Worm (Caenorhabditis elegans) whole organism, young adult: ENCODE data around the gene B0244.16.

Experiments used
- B0336.3 ChIP-seq: fragments of 200-800 bp; sonication (Bioruptor generic); IDR thresholded peaks from 2 replicates; pipeline ENCODE4 v1.3.6; 2022; ENCODE audit warnings: missing genetic modification characterization, missing compliant biosample characterization
- F23B12.7 ChIP-seq: sonication (generic microtip); optimal IDR thresholded peaks from 2 replicates; lab custom pipeline; 2017; ENCODE audit warnings: missing genetic modification characterization, mild to moderate bottlenecking, missing compliant biosample characterization, antibody characterized with exemption, moderate library complexity; ENCODE audit not compliant: insufficient read depth
- F49E8.2 ChIP-seq: sonication (generic microtip); optimal IDR thresholded peaks from 3 replicates; lab custom pipeline; 2017; ENCODE audit warnings: missing genetic modification characterization, mild to moderate bottlenecking, missing compliant biosample characterization, antibody characterized with exemption, moderate library complexity; ENCODE audit not compliant: insufficient read depth
- F52B5.7 ChIP-seq: sonication (generic microtip); optimal IDR thresholded peaks from 2 replicates; lab custom pipeline; 2016; ENCODE audit warnings: mild to moderate bottlenecking, missing genetic modification characterization, missing compliant biosample characterization
- F55B11.4 ChIP-seq: sonication (generic microtip); optimal IDR thresholded peaks from 2 replicates; lab custom pipeline; 2016; ENCODE audit warnings: missing compliant biosample characterization, missing genetic modification characterization, borderline replicate concordance; ENCODE audit not compliant: insufficient read depth
- F57C9.4 ChIP-seq: sonication (generic microtip); optimal IDR thresholded peaks from 2 replicates; lab custom pipeline; 2017; ENCODE audit warnings: mild to moderate bottlenecking, missing genetic modification characterization, missing compliant biosample characterization
- T07F8.4 ChIP-seq: sonication (generic microtip); optimal IDR thresholded peaks from 2 replicates; lab custom pipeline; 2016; ENCODE audit warnings: mild to moderate bottlenecking, missing genetic modification characterization, moderate library complexity, missing compliant biosample characterization
- ama-1 ChIP-seq, 3 experiments: fragments of 150-350 bp in 1 of 3; sonication (generic microtip) in 2 of 3; optimal IDR thresholded peaks; 2 replicates each; lab custom pipeline; 2014 to 2018; ENCODE audit warnings: missing biosample characterization in 2 of 3, missing genetic modification characterization in 2 of 3, missing genetic modification reagents in 2 of 3
- attf-5 ChIP-seq: fragments of 200-800 bp; sonication (Bioruptor generic); optimal IDR thresholded peaks from 2 replicates; lab custom pipeline; 2018; ENCODE audit warnings: mild to moderate bottlenecking, missing genetic modification characterization, missing compliant biosample characterization
- ceh-79 ChIP-seq: sonication (generic microtip); optimal IDR thresholded peaks from 2 replicates; lab custom pipeline; 2017; ENCODE audit warnings: mild to moderate bottlenecking, missing genetic modification characterization, missing compliant biosample characterization
- dox-1 ChIP-seq: fragments of 200-800 bp; sonication (Bioruptor generic); IDR thresholded peaks from 2 replicates; pipeline ENCODE4 v1.3.6; 2022; ENCODE audit warnings: missing genetic modification reagents, missing genetic modification characterization, missing compliant biosample characterization
- dpl-1 ChIP-seq: fragments of 150-350 bp; optimal IDR thresholded peaks from 2 replicates; lab custom pipeline; 2014; ENCODE audit warnings: missing biosample characterization, missing genetic modification reagents, missing genetic modification characterization
- efl-1 ChIP-seq: fragments of 150-350 bp; optimal IDR thresholded peaks from 2 replicates; lab custom pipeline; 2014; ENCODE audit warnings: missing biosample characterization, missing genetic modification reagents, missing genetic modification characterization
- egl-18 ChIP-seq: fragments of 200-800 bp; sonication (Bioruptor generic); IDR thresholded peaks from 2 replicates; pipeline ENCODE4 v1.3.6; 2022; ENCODE audit warnings: missing genetic modification reagents, missing genetic modification characterization, missing compliant biosample characterization
- egrh-3 ChIP-seq: fragments of 200-800 bp; sonication (Bioruptor generic); IDR thresholded peaks from 2 replicates; pipeline ENCODE4 v1.3.6; 2022; ENCODE audit warnings: missing genetic modification reagents, missing genetic modification characterization, missing compliant biosample characterization
- hlh-12 ChIP-seq: sonication (generic microtip); optimal IDR thresholded peaks from 2 replicates; lab custom pipeline; 2016; ENCODE audit warnings: missing genetic modification characterization, missing compliant biosample characterization
- hmg-1.2 ChIP-seq: fragments of 200-800 bp; sonication (Bioruptor generic); IDR thresholded peaks from 2 replicates; pipeline ENCODE4 v1.3.6; 2022; ENCODE audit warnings: missing genetic modification reagents, missing genetic modification characterization, missing compliant biosample characterization
- let-607 ChIP-seq, 2 experiments: fragments of 200-800 bp in 1 of 2; sonication (Bioruptor generic) in 1 of 2; sonication (generic microtip) in 1 of 2; optimal IDR thresholded peaks; 2 replicates each; lab custom pipeline; 2016 to 2018; ENCODE audit warnings: mild to moderate bottlenecking in 2 of 2, missing compliant biosample characterization in 2 of 2, missing genetic modification characterization in 2 of 2, moderate library complexity in 2 of 2, missing genotype in 1 of 2
- lin-35 ChIP-seq, 3 experiments: fragments of 150-350 bp in 2 of 3; sonication (generic microtip) in 1 of 3; optimal IDR thresholded peaks; 2 replicates each; lab custom pipeline; 2014 to 2018; ENCODE audit warnings: missing biosample characterization in 3 of 3, missing genetic modification characterization in 3 of 3, missing genetic modification reagents in 3 of 3
- lin-40 ChIP-seq: sonication (generic microtip); optimal IDR thresholded peaks from 2 replicates; lab custom pipeline; 2016; ENCODE audit warnings: missing genetic modification characterization, mild to moderate bottlenecking, missing compliant biosample characterization, missing genotype, missing genetic modification reagents
- madf-6 ChIP-seq: fragments of 200-800 bp; sonication (Bioruptor generic); IDR thresholded peaks from 2 replicates; pipeline ENCODE4 v1.3.6; 2022; ENCODE audit warnings: missing genetic modification reagents, missing genetic modification characterization, missing compliant biosample characterization
- nhr-120 ChIP-seq: fragments of 200-800 bp; sonication (Bioruptor generic); IDR thresholded peaks from 2 replicates; pipeline ENCODE4 v1.3.6; 2022; ENCODE audit warnings: missing genetic modification characterization, missing compliant biosample characterization
- nhr-80 ChIP-seq: sonication (generic microtip); optimal IDR thresholded peaks from 2 replicates; lab custom pipeline; 2016; ENCODE audit warnings: missing genetic modification characterization, missing compliant biosample characterization
- pha-4 ChIP-seq: fragments of 150-350 bp; sonication (generic microtip); optimal IDR thresholded peaks from 2 replicates; lab custom pipeline; 2014; ENCODE audit warnings: missing biosample characterization, missing genetic modification reagents, missing genetic modification characterization
- rcor-1 ChIP-seq: fragments of 200-800 bp; sonication (Bioruptor generic); IDR thresholded peaks from 2 replicates; pipeline ENCODE4 v1.3.6; 2022; ENCODE audit warnings: missing genetic modification reagents, missing genetic modification characterization, missing compliant biosample characterization
- rpc-1 ChIP-seq, 2 experiments: fragments of 150-350 bp in 1 of 2; sonication (generic microtip) in 1 of 2; optimal IDR thresholded peaks; 2 replicates each; lab custom pipeline; 2014 to 2018; ENCODE audit warnings: missing biosample characterization in 1 of 2, missing genetic modification characterization in 1 of 2, missing genetic modification reagents in 1 of 2, missing genotype in 1 of 2
- sdz-38 ChIP-seq: sonication (generic microtip); optimal IDR thresholded peaks from 2 replicates; lab custom pipeline; 2016; ENCODE audit warnings: missing genotype, missing genetic modification characterization, missing compliant biosample characterization
- sea-2 ChIP-seq: fragments of 200-800 bp; sonication (Bioruptor generic); IDR thresholded peaks from 2 replicates; pipeline ENCODE4 v1.3.6; 2022; ENCODE audit warnings: missing genetic modification characterization, missing compliant biosample characterization
- snpc-1.3 ChIP-seq: sonication (generic microtip); optimal IDR thresholded peaks from 2 replicates; lab custom pipeline; 2017; ENCODE audit warnings: missing genetic modification characterization, mild to moderate bottlenecking, missing compliant biosample characterization, antibody characterized with exemption, moderate library complexity, missing genotype, missing genetic modification reagents; ENCODE audit not compliant: insufficient read depth
- snpc-4 ChIP-seq, 5 experiments: fragments of 150-350 bp in 1 of 5; sonication (generic microtip) in 4 of 5; optimal IDR thresholded peaks; 2 replicates each; lab custom pipeline; 2014 to 2018; ENCODE audit warnings: missing genetic modification characterization in 5 of 5, missing biosample characterization in 3 of 5, antibody characterized with exemption in 2 of 5, mild to moderate bottlenecking in 2 of 5, missing compliant biosample characterization in 2 of 5, missing genotype in 2 of 5, moderate library complexity in 2 of 5, missing genetic modification reagents in 1 of 5
- somi-1 ChIP-seq: fragments of 200-800 bp; sonication (Bioruptor generic); optimal IDR thresholded peaks from 2 replicates; lab custom pipeline; 2018; ENCODE audit warnings: mild to moderate bottlenecking, missing genetic modification characterization, missing compliant biosample characterization
- tbp1 ChIP-seq: fragments of 200-800 bp; sonication (Bioruptor generic); optimal IDR thresholded peaks from 2 replicates; lab custom pipeline; 2018; ENCODE audit warnings: mild to moderate bottlenecking, missing genetic modification characterization, missing compliant biosample characterization
- zfh-2 ChIP-seq: fragments of 200-800 bp; sonication (Bioruptor generic); conservative IDR thresholded peaks from 2 replicates; pipeline ENCODE4 v1.3.6; 2022; ENCODE audit warnings: missing genetic modification reagents, missing genetic modification characterization, missing compliant biosample characterization
- ztf-22 ChIP-seq: fragments of 200-800 bp; sonication (Bioruptor generic); optimal IDR thresholded peaks from 2 replicates; lab custom pipeline; 2018; ENCODE audit warnings: mild to moderate bottlenecking, missing genetic modification characterization, moderate library complexity, missing compliant biosample characterization
- ztf-26 ChIP-seq: sonication (generic microtip); optimal IDR thresholded peaks from 2 replicates; lab custom pipeline; 2017; ENCODE audit warnings: missing genetic modification characterization, missing compliant biosample characterization
- ztf-3 ChIP-seq: fragments of 200-800 bp; sonication (Bioruptor generic); optimal IDR thresholded peaks from 2 replicates; lab custom pipeline; 2018; ENCODE audit warnings: mild to moderate bottlenecking, missing genetic modification characterization, missing compliant biosample characterization
- ztf-6 ChIP-seq: fragments of 200-800 bp; sonication (Bioruptor generic); IDR thresholded peaks from 2 replicates; pipeline ENCODE4 v1.3.6; 2022; ENCODE audit warnings: missing genetic modification reagents, missing genetic modification characterization, missing compliant biosample characterization

B0244.16 gene

DNA sequence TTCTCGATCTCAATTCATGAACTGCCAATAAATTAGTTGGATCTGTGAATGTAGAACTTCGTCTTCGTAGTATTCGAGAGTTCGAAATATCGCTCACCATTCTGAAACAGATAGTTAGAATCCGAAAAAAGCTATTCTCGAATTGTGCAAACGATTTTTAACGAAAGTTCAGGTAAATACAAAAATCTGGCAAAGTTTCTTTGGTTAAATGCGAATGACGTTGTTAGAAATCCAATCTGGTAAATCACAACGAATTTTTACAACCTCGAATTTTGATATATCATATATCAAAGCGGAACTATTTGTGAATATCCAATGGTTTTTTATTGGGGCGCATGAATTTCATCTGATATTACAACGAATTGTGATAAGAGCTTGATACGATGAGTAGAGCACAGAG is 31.5 kb upstream of the B0244.16 start, which contains the start of gene hpo-28:
Gene hpo-28 (minus strand): TSS at position 101 of the 400 bp plus-strand sequence.
- TF ChIP-seq nhr-80 (tag; lab: Kevin White, UChicago): no peak
- TF ChIP-seq hlh-12 (tag; lab: Kevin White, UChicago): no peak
- TF ChIP-seq F49E8.2 (tag; lab: Kevin White, UChicago): no peak
- TF ChIP-seq ceh-79: no peak
- no peak for TF ChIP-seq ztf-6 (GFP tag; lab: Robert Waterston, UW)
- TF ChIP-seq sea-2 (GFP tag; lab: Robert Waterston, UW): no peak
- TF ChIP-seq pha-4 (tag; lab: Kevin White, UChicago): no peak
- no peak for TF ChIP-seq snpc-1.3 (tag; lab: Kevin White, UChicago)
- no peak for TF ChIP-seq ztf-3 (GFP tag; lab: Kevin White, UChicago)
- no peak for TF ChIP-seq zfh-2 (GFP tag; lab: Robert Waterston, UW)
- no peak for TF ChIP-seq egl-18
- TF ChIP-seq lin-35 (GFP tag; optimal IDR thresholded peaks at IDR 0.05; lab: Kevin White, UChicago): no peak
- no peak for TF ChIP-seq dpl-1 (GFP tag; lab: Kevin White, UChicago)
- TF ChIP-seq rpc-1 (optimal IDR thresholded peaks at IDR 0.05; lab: Kevin White, UChicago): no peak
- TF ChIP-seq rpc-1 (tag; optimal IDR thresholded peaks at IDR 0.05; lab: Kevin White, UChicago): no peak
- no peak for TF ChIP-seq hmg-1.2 (GFP tag; lab: Robert Waterston, UW)
- TF ChIP-seq ztf-26: no peak
- TF ChIP-seq T07F8.4 (tag; lab: Kevin White, UChicago): no peak

ce11 chrIII:5710045-5710444 is 30.7 kb upstream of the B0244.16 start, which contains the start of gene B0336.12:
TSS of gene B0336.12 (minus strand) at chrIII:5710145.
- TF ChIP-seq ama-1 (optimal IDR thresholded peaks at IDR 0.05; lab: Kevin White, UChicago) (no peak), ama-1 (GFP tag; optimal IDR thresholded peaks at IDR 0.05; lab: Kevin White, UChicago) (no peak), let-607 (tag; optimal IDR thresholded peaks at IDR 0.05; lab: Kevin White, UChicago) (no peak), F23B12.7 (tag; lab: Kevin White, UChicago) (no peak), pha-4 (tag; lab: Kevin White, UChicago) (no peak), ztf-22 (GFP tag; lab: Kevin White, UChicago) (no peak), egrh-3 (GFP tag; lab: Robert Waterston, UW) (no peak), efl-1 (GFP tag; lab: Kevin White, UChicago) (no peak), somi-1 (GFP tag; lab: Kevin White, UChicago) (no peak), F55B11.4 (tag; lab: Kevin White, UChicago) (no peak), B0336.3 (GFP tag; lab: Robert Waterston, UW) (no peak), nhr-120 (GFP tag; lab: Robert Waterston, UW) (no peak), dpl-1 (GFP tag; lab: Kevin White, UChicago) (no peak), F52B5.7 (no peak), rcor-1 (GFP tag; lab: Robert Waterston, UW) (no peak)

DNA sequence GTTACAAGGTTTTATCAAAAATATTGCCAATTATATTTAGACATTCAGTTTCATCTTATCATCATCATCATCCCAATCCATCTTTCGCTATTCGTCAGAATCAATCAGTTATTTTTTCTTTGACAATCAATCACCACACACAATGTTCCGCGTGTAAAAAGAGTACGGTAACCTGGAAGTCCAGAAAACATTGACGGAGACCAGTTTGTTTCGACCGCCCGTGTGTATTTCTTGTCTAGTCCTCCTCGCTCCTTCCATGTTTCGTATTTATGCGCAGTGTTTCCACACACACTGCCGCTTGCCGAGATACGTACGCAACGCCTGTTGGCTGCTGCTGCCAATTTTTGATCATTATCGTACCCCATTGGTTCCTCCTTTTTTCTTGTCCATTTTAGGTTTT is 30.1 kb upstream of the B0244.16 start:
- peak; percentile 6 for TF ChIP-seq tbp1 (GFP tag; lab: Kevin White, UChicago)
- TF ChIP-seq sdz-38 (tag; lab: Kevin White, UChicago): no peak
- peak; percentile 83 for TF ChIP-seq nhr-80 (tag; lab: Kevin White, UChicago)
- TF ChIP-seq ztf-26: peak; percentile 29
- TF ChIP-seq snpc-4 (GFP tag; optimal IDR thresholded peaks at IDR 0.05; lab: Kevin White, UChicago): no peak
- peak in 1 of 4 experiments; percentile 44 for TF ChIP-seq snpc-4 (tag; optimal IDR thresholded peaks at IDR 0.05; lab: Kevin White, UChicago)
- no peak for TF ChIP-seq F57C9.4 (tag; lab: Kevin White, UChicago)
- peak; percentile 10 for TF ChIP-seq lin-40 (tag; lab: Kevin White, UChicago)
- no peak for TF ChIP-seq ama-1 (optimal IDR thresholded peaks at IDR 0.05; lab: Kevin White, UChicago)
- peak in 1 of 2 experiments; percentile 22 for TF ChIP-seq ama-1 (GFP tag; optimal IDR thresholded peaks at IDR 0.05; lab: Kevin White, UChicago)
- no peak for TF ChIP-seq hlh-12 (tag; lab: Kevin White, UChicago)
- peak; percentile 48; the same call in 1 of the 2 replicates for TF ChIP-seq B0336.3 (GFP tag; lab: Robert Waterston, UW)
- TF ChIP-seq dox-1 (GFP tag; lab: Robert Waterston, UW): 0 out of 2 replicates have a peak, but pooled peaks have one; percentile 20
- TF ChIP-seq let-607 (tag; optimal IDR thresholded peaks at IDR 0.05; lab: Kevin White, UChicago): peak in 1 of 2 experiments; percentile 40
- peak; percentile 25; the same call in 1 of the 2 replicates for TF ChIP-seq madf-6 (GFP tag; lab: Robert Waterston, UW)
- TF ChIP-seq attf-5 (GFP tag; lab: Kevin White, UChicago): peak; percentile 12
- TF ChIP-seq, all 124 proteins: peak for 11
